Worm (Caenorhabditis elegans): ENCODE measurements around the gene oac-53.

Gene oac-53

DNA sequence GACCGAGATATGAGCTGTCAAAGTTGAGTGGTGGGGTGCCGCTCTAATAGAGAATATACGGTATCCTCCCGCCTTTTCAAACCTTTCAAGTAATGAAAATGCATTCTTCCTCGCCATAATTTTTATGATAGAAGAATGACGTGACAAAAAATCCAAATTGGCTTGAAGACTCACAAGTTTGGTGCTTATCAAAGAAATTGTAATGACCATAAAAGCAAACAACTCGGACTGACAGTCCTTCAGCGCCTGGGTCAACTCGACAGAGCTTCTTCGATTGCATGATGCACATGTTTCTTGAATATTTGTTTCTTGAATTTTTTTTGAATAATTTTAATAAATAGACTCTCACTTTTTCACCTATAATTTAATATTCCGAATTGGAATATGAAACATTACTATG is 22.3 kb downstream of the oac-53 start:
- TF ChIP-seq snpc-4 (tag; optimal IDR thresholded peaks at IDR 0.05) (no peak), jun-1 (tag; optimal IDR thresholded peaks at IDR 0.05) (no peak), lin-39 (tag; optimal IDR thresholded peaks at IDR 0.05) (no peak), elt-2 (tag; optimal IDR thresholded peaks at IDR 0.05) (peak; percentile 50), nhr-25 (tag; optimal IDR thresholded peaks at IDR 0.05) (no peak), ama-1 (optimal IDR thresholded peaks at IDR 0.05) (no peak), pqm-1 (tag; optimal IDR thresholded peaks at IDR 0.05) (peak; percentile 0)

- TF ChIP-seq aly-2 (tag; optimal IDR thresholded peaks at IDR 0.05) (no peak), pqm-1 (tag; optimal IDR thresholded peaks at IDR 0.05) (peak; percentile 56), elt-2 (tag; optimal IDR thresholded peaks at IDR 0.05) (peak; percentile 42), tbx-2 (tag; optimal IDR thresholded peaks at IDR 0.05) (no peak)
These were observed 23.5 kb downstream of the oac-53 start for ce11 chrV:16604301-16604700.

DNA sequence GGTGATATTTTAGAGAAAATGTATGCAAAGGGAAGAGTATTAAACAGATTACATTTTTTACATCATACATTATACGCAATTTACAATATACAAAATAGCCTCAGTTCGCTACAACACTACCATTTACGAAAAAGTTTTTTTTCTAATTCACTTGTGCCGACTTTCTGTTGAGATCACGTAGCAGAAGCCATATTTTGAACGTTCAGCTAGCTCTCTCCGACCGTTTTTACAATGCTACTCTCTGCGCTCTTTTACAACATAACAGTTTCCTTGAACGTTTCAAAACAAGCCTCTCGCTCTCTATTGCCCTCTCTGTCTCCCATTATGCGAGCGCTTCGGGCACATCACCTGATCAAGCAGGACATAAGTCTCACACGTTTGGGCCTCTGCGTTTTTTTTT is 24.7 kb downstream of the oac-53 start, which contains the start of gene T03E6.8:
T03E6.8 (minus strand) TSS at position 101 of the 400 bp plus-strand sequence.
- no peak for TF ChIP-seq ceh-9 (tag; optimal IDR thresholded peaks at IDR 0.05)
- TF ChIP-seq nhr-237 (tag; optimal IDR thresholded peaks at IDR 0.05): no peak
- no peak for TF ChIP-seq elt-3 (tag; optimal IDR thresholded peaks at IDR 0.05)
- TF ChIP-seq ama-1 (optimal IDR thresholded peaks at IDR 0.05): no peak
- no peak for TF ChIP-seq aly-2 (tag; optimal IDR thresholded peaks at IDR 0.05)
- no peak for TF ChIP-seq fos-1 (tag; optimal IDR thresholded peaks at IDR 0.05)
- TF ChIP-seq ceh-82 (tag; optimal IDR thresholded peaks at IDR 0.05): no peak
- TF ChIP-seq ceh-28 (tag; optimal IDR thresholded peaks at IDR 0.05): no peak
- TF ChIP-seq nfya-1 (tag; optimal IDR thresholded peaks at IDR 0.05; ENCODE audit: insufficient read depth): no peak
- no peak for TF ChIP-seq snpc-4 (tag; optimal IDR thresholded peaks at IDR 0.05)
- no peak for TF ChIP-seq fkh-2 (tag; optimal IDR thresholded peaks at IDR 0.05)
- TF ChIP-seq unc-62 (GFP tag; optimal IDR thresholded peaks at IDR 0.05): no peak
- TF ChIP-seq nhr-77 (tag; optimal IDR thresholded peaks at IDR 0.05): no peak
- TF ChIP-seq unc-39 (tag; optimal IDR thresholded peaks at IDR 0.05): no peak
- TF ChIP-seq nhr-28 (tag; optimal IDR thresholded peaks at IDR 0.05): no peak
- no peak for TF ChIP-seq ztf-11 (tag; optimal IDR thresholded peaks at IDR 0.05)
- TF ChIP-seq pha-4 (tag; optimal IDR thresholded peaks at IDR 0.05): no peak

DNA sequence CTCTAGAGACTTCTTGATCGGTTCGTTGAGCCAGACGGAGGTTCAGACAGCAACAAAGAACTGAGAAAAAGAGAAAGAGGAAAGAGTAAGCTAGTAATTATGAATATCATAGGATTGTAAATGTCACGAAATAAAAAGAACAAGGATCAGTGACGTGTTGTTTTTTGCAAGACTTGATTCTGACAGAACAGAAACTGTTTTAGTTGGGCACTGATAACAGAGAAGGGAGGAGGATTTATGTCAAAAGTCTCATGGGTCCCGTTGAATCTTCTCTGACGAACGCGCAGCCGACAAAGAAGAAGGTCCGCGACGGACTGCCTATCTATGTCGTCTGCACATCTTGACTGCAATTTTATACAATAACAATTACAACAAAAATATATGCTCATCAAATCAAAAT is 27.1 kb downstream of the oac-53 start, which contains the start of gene T03E6.9:
T03E6.9 (minus strand) TSS at position 101 of the 400 bp plus-strand sequence.
- TF ChIP-seq skn-1 (tag; optimal IDR thresholded peaks at IDR 0.05) (no peak), nhr-11 (tag; optimal IDR thresholded peaks at IDR 0.05) (no peak), mdl-1 (tag; optimal IDR thresholded peaks at IDR 0.05) (no peak), zag-1 (tag; optimal IDR thresholded peaks at IDR 0.05) (no peak), nhr-28 (tag; optimal IDR thresholded peaks at IDR 0.05) (no peak)

- no peak for TF ChIP-seq elt-2 (tag; optimal IDR thresholded peaks at IDR 0.05)
- no peak for TF ChIP-seq lin-39 (tag; optimal IDR thresholded peaks at IDR 0.05)
- no peak for TF ChIP-seq nhr-23 (tag; optimal IDR thresholded peaks at IDR 0.05)
- no peak for TF ChIP-seq ceh-28 (tag; optimal IDR thresholded peaks at IDR 0.05)
- TF ChIP-seq nhr-11 (tag; optimal IDR thresholded peaks at IDR 0.05): no peak
- TF ChIP-seq unc-62 (GFP tag; optimal IDR thresholded peaks at IDR 0.05): no peak
- peak; percentile 62 for TF ChIP-seq nfya-1 (tag; optimal IDR thresholded peaks at IDR 0.05; ENCODE audit: insufficient read depth)
These were observed 27.9 kb downstream of the oac-53 start for ce11 chrV:16599835-16600234.

- TF ChIP-seq elt-1 (tag; optimal IDR thresholded peaks at IDR 0.05) (no peak), ceh-9 (tag; optimal IDR thresholded peaks at IDR 0.05) (no peak), nhr-12 (tag; optimal IDR thresholded peaks at IDR 0.05) (no peak), egl-5 (tag; optimal IDR thresholded peaks at IDR 0.05) (no peak), ztf-11 (tag; optimal IDR thresholded peaks at IDR 0.05) (no peak), ceh-82 (tag; optimal IDR thresholded peaks at IDR 0.05) (no peak), daf-12 (tag; optimal IDR thresholded peaks at IDR 0.05) (no peak), ZK546.5 (tag; optimal IDR thresholded peaks at IDR 0.05) (no peak), nfya-1 (tag; optimal IDR thresholded peaks at IDR 0.05; ENCODE audit: insufficient read depth) (no peak), fkh-10 (GFP tag; optimal IDR thresholded peaks at IDR 0.05) (no peak)
These were observed 29.3 kb downstream of the oac-53 start for ce11 chrV:16598437-16598836.
